In genomic region chrX:3047691-3048090, dm6 we compare ENCODE assay signal across 1 fruit fly cellular context.
A peak's percentile ranks its signal among the peaks of the same experiment; 100 is the strongest.
TF ChIP-seq lines count a peak whose summit lies in the region.

No protein-coding gene starts in this region.

TF ChIP-seq in whole organism, embryonic, 481 proteins besides CTCF, POLR2A, EP300 and RAD21 (continued from another document):
- no peak for TF ChIP-seq eve (GFP tag; optimal IDR thresholded peaks at IDR 0.05; lab: Kevin White, UChicago)
- no peak for TF ChIP-seq corto (GFP tag; optimal IDR thresholded peaks at IDR 0.05; lab: Kevin White, UChicago)
- TF ChIP-seq CrebB (tag; optimal IDR thresholded peaks at IDR 0.05; lab: Kevin White, UChicago) = no peak
- TF ChIP-seq crp (GFP tag; optimal IDR thresholded peaks at IDR 0.05; lab: Kevin White, UChicago) = no peak
- TF ChIP-seq sens (GFP tag; lab: Kevin White, UChicago) = peak; percentile 77
- TF ChIP-seq peb (GFP tag; IDR thresholded peaks at IDR 0.05; lab: Robert Waterston, UW) = no peak
- no peak for TF ChIP-seq CG7357 (GFP tag; IDR thresholded peaks at IDR 0.05; lab: Robert Waterston, UW)
- TF ChIP-seq HmgD (GFP tag; optimal IDR thresholded peaks at IDR 0.05; lab: Kevin White, UChicago) = no peak
- no peak for TF ChIP-seq Six4 (GFP tag; optimal IDR thresholded peaks at IDR 0.05; lab: Kevin White, UChicago)
- TF ChIP-seq CG14667 (GFP tag; IDR thresholded peaks at IDR 0.05; lab: Robert Waterston, UW) = no peak
- TF ChIP-seq Adf1 (GFP tag; IDR thresholded peaks at IDR 0.05; lab: Robert Waterston, UW) = no peak
- no peak for TF ChIP-seq run (tag; optimal IDR thresholded peaks at IDR 0.05; lab: Kevin White, UChicago)
- TF ChIP-seq B-H1 (GFP tag; IDR thresholded peaks at IDR 0.05; lab: Robert Waterston, UW) = no peak
- no peak for TF ChIP-seq CG7372 (GFP tag; IDR thresholded peaks at IDR 0.05; lab: Robert Waterston, UW)
- no peak for TF ChIP-seq prd (optimal IDR thresholded peaks at IDR 0.05; lab: Kevin White, UChicago)
- TF ChIP-seq prd (GFP tag; IDR thresholded peaks at IDR 0.05; lab: Robert Waterston, UW) = peak; percentile 9; the same call in 1 of the 3 replicates
TF ChIP-seq in whole organism, embryonic: peak in this region for 13.
